Fruit fly (Drosophila melanogaster) whole organism, prepupa: ENCODE results near the gene tefu.

Experiments used
- Blimp-1 ChIP-seq: fragments of 200-800 bp; sonication (Bioruptor generic); optimal IDR thresholded peaks from 3 replicates; lab custom pipeline; 2017; ENCODE audit warnings: missing biosample characterization, missing genetic modification characterization, mild to moderate bottlenecking, moderate library complexity, missing genetic modification reagents
- CG32006 ChIP-seq: fragments of 200-800 bp; sonication (Bioruptor generic); optimal IDR thresholded peaks from 3 replicates; lab custom pipeline; 2017; ENCODE audit warnings: missing biosample characterization, mild to moderate bottlenecking, missing genetic modification characterization
- Eip78C ChIP-seq: fragments of 200-800 bp; sonication (Bioruptor generic); peaks from one replicate; lab custom pipeline; 2016; ENCODE audit warnings: missing biosample characterization, missing genetic modification characterization
- Eip93F ChIP-seq: fragments of 200-800 bp; sonication (Bioruptor generic); optimal IDR thresholded peaks from 2 replicates; lab custom pipeline; 2016; ENCODE audit warnings: missing biosample characterization, mild to moderate bottlenecking, missing genetic modification characterization
- OdsH ChIP-seq: fragments of 200-800 bp; sonication (Bioruptor generic); optimal IDR thresholded peaks from 3 replicates; lab custom pipeline; 2016; ENCODE audit warnings: missing biosample characterization, missing genetic modification characterization
- Sox102F ChIP-seq: fragments of 200-800 bp; sonication (Bioruptor generic); optimal IDR thresholded peaks from 2 replicates; lab custom pipeline; 2016; ENCODE audit warnings: missing biosample characterization, mild to moderate bottlenecking, missing genetic modification characterization
- acj6 ChIP-seq: fragments of 200-800 bp; sonication (Bioruptor generic); optimal IDR thresholded peaks from 3 replicates; lab custom pipeline; 2016; ENCODE audit warnings: missing biosample characterization, missing genetic modification characterization
- salr ChIP-seq, 2 experiments: fragments of 200-800 bp; sonication (Bioruptor generic); optimal IDR thresholded peaks; 3 replicates each; lab custom pipeline; 2016 to 2018; ENCODE audit warnings: missing biosample characterization in 2 of 2, missing genetic modification characterization in 2 of 2, mild to moderate bottlenecking in 1 of 2

DNA sequence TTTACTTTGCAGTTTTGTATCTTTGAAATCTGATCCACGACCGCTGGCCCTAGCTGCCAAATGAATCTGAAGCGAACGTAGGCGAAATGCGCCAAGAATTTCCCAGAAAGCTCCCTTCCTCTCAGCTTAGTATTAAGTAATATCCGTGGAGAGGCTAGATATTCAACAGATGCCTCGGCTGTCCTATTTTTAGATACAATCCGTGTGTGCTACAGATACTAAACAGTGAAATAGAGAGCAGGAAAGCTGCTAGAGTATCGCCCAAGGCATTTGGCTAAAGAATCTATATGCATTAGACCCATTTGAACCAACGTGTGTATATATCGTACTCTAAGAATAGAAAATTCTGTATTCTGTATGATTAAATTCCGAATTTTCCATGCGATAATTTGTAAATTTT lies 40.3 kb upstream of the tefu start:
- TF ChIP-seq Eip78C (GFP tag; lab: Kevin White, UChicago) (no peak), CG32006 (GFP tag; lab: Kevin White, UChicago) (no peak), acj6 (GFP tag; lab: Kevin White, UChicago) (no peak), OdsH (GFP tag; lab: Kevin White, UChicago) (no peak), Sox102F (GFP tag; lab: Kevin White, UChicago) (no peak), Eip93F (no peak), salr (GFP tag; optimal IDR thresholded peaks at IDR 0.05; lab: Kevin White, UChicago) (no peak), Blimp-1 (GFP tag; lab: Kevin White, UChicago) (no peak)
